Worm (Caenorhabditis elegans) whole organism, L3 larva: ENCODE measurements around the gene T28C6.10.

Experiments used
- ZK546.5 ChIP-seq: sonication (generic microtip); optimal IDR thresholded peaks from 2 replicates; lab custom pipeline; 2017; ENCODE audit warnings: missing biosample characterization, missing genetic modification characterization
- ama-1 ChIP-seq: fragments of 150-350 bp; optimal IDR thresholded peaks from 2 replicates; lab custom pipeline; 2018
- elt-3 ChIP-seq, 3 experiments: fragments of 150-350 bp in 1 of 3; sonication (generic microtip) in 2 of 3; optimal IDR thresholded peaks; 2 replicates in 2 of 3; 4 replicates in 1 of 3; lab custom pipeline; 2014 to 2017; ENCODE audit warnings: missing biosample characterization in 3 of 3, missing genetic modification characterization in 3 of 3
- fos-1 ChIP-seq: fragments of 150-350 bp; optimal IDR thresholded peaks from 2 replicates; lab custom pipeline; 2014; ENCODE audit warnings: missing biosample characterization, missing genetic modification characterization
- lin-15B ChIP-seq: fragments of 150-350 bp; optimal IDR thresholded peaks from 2 replicates; lab custom pipeline; 2014; ENCODE audit warnings: missing biosample characterization, missing genetic modification characterization
- nhr-12 ChIP-seq: fragments of 150-350 bp; optimal IDR thresholded peaks from 2 replicates; lab custom pipeline; 2014; ENCODE audit warnings: missing biosample characterization, missing genetic modification characterization
- nhr-25 ChIP-seq: sonication (generic microtip); optimal IDR thresholded peaks from 2 replicates; lab custom pipeline; 2017; ENCODE audit warnings: missing biosample characterization, missing genetic modification characterization
- nhr-43 ChIP-seq: sonication (generic microtip); optimal IDR thresholded peaks from 2 replicates; lab custom pipeline; 2016; ENCODE audit warnings: mild to moderate bottlenecking, missing genetic modification characterization, missing compliant biosample characterization; ENCODE audit not compliant: poor library complexity, severe bottlenecking
- pha-4 ChIP-seq: fragments of 150-350 bp; optimal IDR thresholded peaks from 2 replicates; lab custom pipeline; 2014; ENCODE audit warnings: missing biosample characterization, missing genetic modification reagents, missing genetic modification characterization
- pqm-1 ChIP-seq: fragments of 150-350 bp; optimal IDR thresholded peaks from 2 replicates; lab custom pipeline; 2017; ENCODE audit warnings: missing biosample characterization, missing genetic modification characterization, inconsistent platforms
- snpc-4 ChIP-seq: fragments of 150-350 bp; optimal IDR thresholded peaks from 2 replicates; lab custom pipeline; 2014; ENCODE audit warnings: missing biosample characterization, missing genetic modification characterization
- unc-39 ChIP-seq: sonication (generic microtip); optimal IDR thresholded peaks from 4 replicates; lab custom pipeline; 2017; ENCODE audit warnings: missing biosample characterization, missing genetic modification characterization
- unc-62 ChIP-seq: fragments of 150-350 bp; sonication (generic microtip); optimal IDR thresholded peaks from 4 replicates; lab custom pipeline; 2014; ENCODE audit warnings: missing biosample characterization, missing genetic modification reagents, missing genetic modification characterization
- ztf-4 ChIP-seq: fragments of 150-350 bp; optimal IDR thresholded peaks from 2 replicates; lab custom pipeline; 2014; ENCODE audit warnings: missing biosample characterization, missing genetic modification characterization

- TF ChIP-seq pha-4 (peak; percentile 52), ZK546.5 (no peak), fos-1 (no peak), pqm-1 (no peak), elt-3 (tag; optimal IDR thresholded peaks at IDR 0.05; lab: Kevin White, UChicago) (no peak), nhr-25 (tag; lab: Kevin White, UChicago) (peak; percentile 95), lin-15B (tag; lab: Kevin White, UChicago) (peak; percentile 14), unc-39 (tag; lab: Kevin White, UChicago) (no peak), snpc-4 (tag; lab: Kevin White, UChicago) (peak; percentile 23), ama-1 (lab: Kevin White, UChicago) (no peak), unc-62 (GFP tag; lab: Kevin White, UChicago) (no peak), nhr-43 (peak; percentile 53), nhr-12 (tag; lab: Kevin White, UChicago) (no peak), ztf-4 (no peak)
These were observed 35.6 kb upstream of the T28C6.10 start for ce11 chrIV:8782172-8782571.
